Worm (Caenorhabditis elegans) whole organism, early embryonic: ENCODE results near the gene alg-4.

Source experiments
- B0310.2 ChIP-seq: sonication (generic microtip); optimal IDR thresholded peaks from 2 replicates; lab custom pipeline; 2016; ENCODE audit warnings: mild to moderate bottlenecking, missing genetic modification characterization, missing compliant biosample characterization
- F13C5.2 ChIP-seq: sonication (generic microtip); optimal IDR thresholded peaks from 2 replicates; lab custom pipeline; 2017; ENCODE audit warnings: mild to moderate bottlenecking, missing genetic modification characterization, inconsistent platforms, missing compliant biosample characterization
- ama-1 ChIP-seq: fragments of 150-350 bp; optimal IDR thresholded peaks from 2 replicates; lab custom pipeline; 2014
- ceh-36 ChIP-seq: sonication (generic microtip); optimal IDR thresholded peaks from 2 replicates; lab custom pipeline; 2016; ENCODE audit warnings: missing genetic modification characterization, inconsistent platforms, missing compliant biosample characterization
- ets-7 ChIP-seq: sonication (generic microtip); optimal IDR thresholded peaks from 2 replicates; lab custom pipeline; 2016; ENCODE audit warnings: missing genotype, missing genetic modification characterization, missing compliant biosample characterization
- flt-1 ChIP-seq: fragments of 200-800 bp; sonication (Bioruptor generic); IDR thresholded peaks from 2 replicates; pipeline ENCODE4 v1.3.6; 2022; ENCODE audit warnings: missing genetic modification characterization, missing compliant biosample characterization
- hmg-4 ChIP-seq: fragments of 200-800 bp; sonication (Bioruptor generic); optimal IDR thresholded peaks from 2 replicates; lab custom pipeline; 2018; ENCODE audit warnings: mild to moderate bottlenecking, missing genetic modification characterization, missing compliant biosample characterization
- hnd-1 ChIP-seq: sonication (generic microtip); optimal IDR thresholded peaks from 2 replicates; lab custom pipeline; 2016; ENCODE audit warnings: missing genetic modification characterization, missing compliant biosample characterization
- pes-1 ChIP-seq: fragments of 200-800 bp; sonication (Bioruptor generic); IDR thresholded peaks from 2 replicates; pipeline ENCODE4 v1.3.6; 2022; ENCODE audit warnings: missing genetic modification reagents, missing genetic modification characterization, missing compliant biosample characterization
- scrt-1 ChIP-seq: fragments of 200-800 bp; sonication (Bioruptor generic); IDR thresholded peaks from 2 replicates; pipeline ENCODE4 v1.3.6; 2022; ENCODE audit warnings: missing genetic modification characterization, missing compliant biosample characterization
- sea-1 ChIP-seq: fragments of 200-800 bp; sonication (Bioruptor generic); conservative IDR thresholded peaks from 2 replicates; pipeline ENCODE4 v1.3.6; 2022; ENCODE audit warnings: missing genetic modification characterization, missing compliant biosample characterization
- tbx-11 ChIP-seq: fragments of 200-800 bp; sonication (Bioruptor generic); IDR thresholded peaks from 2 replicates; pipeline ENCODE4 v1.3.6; 2022; ENCODE audit warnings: missing genetic modification characterization, missing compliant biosample characterization
- tbx-37 ChIP-seq: fragments of 200-800 bp; sonication (Bioruptor generic); conservative IDR thresholded peaks from 2 replicates; pipeline ENCODE4 v1.3.6; 2022; ENCODE audit warnings: missing genetic modification reagents, missing genetic modification characterization, missing compliant biosample characterization
- tra-4 ChIP-seq: sonication (generic microtip); optimal IDR thresholded peaks from 2 replicates; lab custom pipeline; 2017; ENCODE audit warnings: missing genetic modification characterization, missing compliant biosample characterization

ce11 chrIII:9929525-9929924 is 38.3 kb upstream of the alg-4 start:
- no peak for TF ChIP-seq ama-1 (lab: Kevin White, UChicago)
- TF ChIP-seq ceh-36: no peak
- no peak for TF ChIP-seq hnd-1 (tag; lab: Kevin White, UChicago)
- TF ChIP-seq tbx-37 (GFP tag; lab: Robert Waterston, UW): no peak
- no peak for TF ChIP-seq ets-7 (tag; lab: Kevin White, UChicago)
- TF ChIP-seq tra-4: no peak
- TF ChIP-seq flt-1: no peak
- TF ChIP-seq F13C5.2 (tag; lab: Kevin White, UChicago): no peak
- TF ChIP-seq sea-1: no peak
- TF ChIP-seq tbx-11 (GFP tag; lab: Robert Waterston, UW): no peak
- no peak for TF ChIP-seq hmg-4
- no peak for TF ChIP-seq B0310.2
- TF ChIP-seq scrt-1: no peak
- no peak for TF ChIP-seq pes-1 (GFP tag; lab: Robert Waterston, UW)
